Fruit fly (Drosophila melanogaster) whole organism: ENCODE results near the gene Fdx2.

Source experiments
- CG8478 ChIP-seq: fragments of >200 bp; optimal IDR thresholded peaks from 2 replicates; lab custom pipeline; 2018; ENCODE audit warnings: inconsistent platforms
- Dll ChIP-seq: fragments of >200 bp; optimal IDR thresholded peaks from 2 replicates; lab custom pipeline; 2017
- pan ChIP-seq: fragments of >200 bp; optimal IDR thresholded peaks from 2 replicates; lab custom pipeline; 2017
- psq ChIP-seq: fragments of >200 bp; optimal IDR thresholded peaks from 2 replicates; lab custom pipeline; 2017
- usp ChIP-seq: fragments of >200 bp; optimal IDR thresholded peaks from 2 replicates; lab custom pipeline; 2017; ENCODE audit warnings: missing biosample characterization, missing genetic modification characterization, mixed read lengths

DNA sequence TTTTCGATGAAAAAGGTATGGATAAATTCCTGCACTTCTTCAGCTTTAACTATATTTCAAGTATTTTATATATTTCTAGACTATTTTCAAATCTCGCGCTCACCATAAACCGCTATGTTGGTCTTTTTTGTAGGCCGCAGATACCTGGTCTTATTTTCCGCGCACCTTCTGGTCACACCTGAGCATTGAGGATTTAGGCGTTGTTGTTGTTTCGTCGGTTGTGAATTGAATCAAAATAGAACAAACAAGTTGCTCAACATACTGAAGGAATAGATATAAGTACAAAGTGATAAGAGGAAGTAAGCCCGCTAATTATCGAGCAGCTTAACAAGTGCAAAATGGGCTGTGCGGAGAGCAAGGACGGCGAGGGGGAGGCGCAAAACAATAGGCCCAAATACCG lies 14.5 kb upstream of the Fdx2 start, which contains the start of gene Ctl1:
- no peak for TF ChIP-seq CG8478
- TF ChIP-seq usp: no peak
- no peak for TF ChIP-seq Dll (lab: Kevin White, UChicago)
- TF ChIP-seq pan: no peak
- TF ChIP-seq psq (lab: Kevin White, UChicago): no peak
